Worm (Caenorhabditis elegans): ENCODE measurements around the gene K07F5.12.

- no peak for TF ChIP-seq him-1 (tag; optimal IDR thresholded peaks at IDR 0.05)
- TF ChIP-seq W03F9.2 (tag; optimal IDR thresholded peaks at IDR 0.05), result no peak
Observed at ce11 chrIV:9895088-9895487, 39.3 kb downstream of the K07F5.12 start, which contains the start of gene ssp-32.
